Worm (Caenorhabditis elegans): ENCODE data around the gene ZC239.20.
"Not testable (repeated sequence)": the region's sequence is repeated elsewhere in the genome, so short reads cannot be mapped to it uniquely, and the experiment has no call there.

Gene ZC239.20

ce11 chrII:3183300-3183840, 23.0 kb downstream of the ZC239.20 start, which contains the start of the genes Y27F2A.6 and Y27F2A.8:
TSS of gene Y27F2A.6 (minus strand) at chrII:3183400.
TSS of gene Y27F2A.8 (plus strand) at chrII:3183790.
- not testable (repeated sequence) for TF ChIP-seq nhr-48 (tag; optimal IDR thresholded peaks at IDR 0.05); ceh-62 (tag; optimal IDR thresholded peaks at IDR 0.05); arid-1 (GFP tag; conservative IDR thresholded peaks at IDR 0.05)

- not testable (repeated sequence) for TF ChIP-seq lin-15B (tag; optimal IDR thresholded peaks at IDR 0.05); nhr-11 (tag; optimal IDR thresholded peaks at IDR 0.05); hlh-30 (tag; optimal IDR thresholded peaks at IDR 0.05; ENCODE audit: insufficient read depth)
Measured at ce11 chrII:3177663-3178062, 28.7 kb downstream of the ZC239.20 start, which contains the start of gene sri-40. TSS of gene sri-40 (plus strand) at chrII:3177963.

ce11 chrII:3172176-3172575, 34.1 kb downstream of the ZC239.20 start, which contains the start of gene Y27F2A.10:
TSS of gene Y27F2A.10 (minus strand) at chrII:3172276.
- TF ChIP-seq mep-1 (tag; optimal IDR thresholded peaks at IDR 0.05) = no peak
- no peak for TF ChIP-seq zip-2 (tag; optimal IDR thresholded peaks at IDR 0.05)
- no peak for TF ChIP-seq dmd-6 (GFP tag; IDR thresholded peaks at IDR 0.05)
- TF ChIP-seq madf-5 (GFP tag; IDR thresholded peaks at IDR 0.05) = no peak
- TF ChIP-seq F26F4.8 (GFP tag; conservative IDR thresholded peaks at IDR 0.05) = no peak
- no peak for TF ChIP-seq egl-43 (GFP tag; IDR thresholded peaks at IDR 0.05)
- no peak for TF ChIP-seq aly-2 (tag; optimal IDR thresholded peaks at IDR 0.05)
- TF ChIP-seq nhr-42 (GFP tag; IDR thresholded peaks at IDR 0.05) = no peak
- TF ChIP-seq unc-62 (GFP tag; optimal IDR thresholded peaks at IDR 0.05 in 1 of 2) = no peak
- TF ChIP-seq unc-62 (tag; optimal IDR thresholded peaks at IDR 0.05) = no peak
- TF ChIP-seq T26A8.4 (GFP tag; IDR thresholded peaks at IDR 0.05) = no peak
- no peak for TF ChIP-seq zfp-3 (GFP tag; conservative IDR thresholded peaks at IDR 0.05)
- TF ChIP-seq spr-3 (GFP tag; optimal IDR thresholded peaks at IDR 0.05) = no peak
- no peak for TF ChIP-seq mes-2 (tag; optimal IDR thresholded peaks at IDR 0.05; ENCODE audit: poor library complexity, severe bottlenecking)
- TF ChIP-seq mdl-1 (tag; optimal IDR thresholded peaks at IDR 0.05) = no peak
- TF ChIP-seq zag-1 (tag; optimal IDR thresholded peaks at IDR 0.05) = no peak
- TF ChIP-seq snpc-1.2 (GFP tag; IDR thresholded peaks at IDR 0.05) = no peak
- TF ChIP-seq ama-1 (optimal IDR thresholded peaks at IDR 0.05) = no peak

ce11 chrII:3170089-3170488, 36.2 kb downstream of the ZC239.20 start, which contains the start of gene fbxc-55:
TSS of gene fbxc-55 (minus strand) at chrII:3170189.
- TF ChIP-seq egl-43 (GFP tag; IDR thresholded peaks at IDR 0.05) (no peak), ZK337.2 (GFP tag; IDR thresholded peaks at IDR 0.05) (no peak), vab-7 (GFP tag; IDR thresholded peaks at IDR 0.05) (no peak), Y5F2A.4 (GFP tag; optimal IDR thresholded peaks at IDR 0.05) (no peak), daf-19 (GFP tag; conservative IDR thresholded peaks at IDR 0.05) (no peak), aly-2 (tag; optimal IDR thresholded peaks at IDR 0.05) (no peak), nhr-102 (tag; optimal IDR thresholded peaks at IDR 0.05) (no peak), nhr-42 (GFP tag; IDR thresholded peaks at IDR 0.05) (no peak), nhr-237 (tag; optimal IDR thresholded peaks at IDR 0.05) (no peak), Y75B8A.6 (GFP tag; IDR thresholded peaks at IDR 0.05) (no peak), mxl-2 (GFP tag; conservative IDR thresholded peaks at IDR 0.05) (no peak), rbr-2 (tag; optimal IDR thresholded peaks at IDR 0.05) (no peak), R02D3.7 (tag; optimal IDR thresholded peaks at IDR 0.05) (no peak), madf-9 (GFP tag; conservative IDR thresholded peaks at IDR 0.05) (no peak), daf-8 (GFP tag; IDR thresholded peaks at IDR 0.05) (no peak), ces-1 (GFP tag; optimal IDR thresholded peaks at IDR 0.05) (no peak), F10B5.3 (tag; optimal IDR thresholded peaks at IDR 0.05) (no peak), lin-1 (GFP tag; IDR thresholded peaks at IDR 0.05) (no peak)
